Worm (Caenorhabditis elegans): ENCODE measurements around the gene rnp-4.

ce11 chrIII:4362332-4362731 lies 43.8 kb upstream of the rnp-4 start:
- TF ChIP-seq mep-1 (tag; optimal IDR thresholded peaks at IDR 0.05) (no peak), lsy-2 (tag; optimal IDR thresholded peaks at IDR 0.05) (no peak), lin-1 (GFP tag; IDR thresholded peaks at IDR 0.05) (0 out of 2 replicates have a peak, but pooled peaks have one; percentile 20), daf-12 (tag; optimal IDR thresholded peaks at IDR 0.05) (no peak), rbr-2 (tag; optimal IDR thresholded peaks at IDR 0.05) (peak; percentile 12), nhr-237 (tag; optimal IDR thresholded peaks at IDR 0.05) (no peak), ZK546.5 (tag; optimal IDR thresholded peaks at IDR 0.05) (no peak), F49E8.2 (tag; optimal IDR thresholded peaks at IDR 0.05; ENCODE audit: borderline replicate concordance) (no peak), unc-62 (GFP tag; optimal IDR thresholded peaks at IDR 0.05 in 1 of 2) (peak in 1 of 2 experiments; percentile 52), unc-62 (tag; optimal IDR thresholded peaks at IDR 0.05) (no peak), aha-1 (tag) (no peak), pha-4 (GFP tag; IDR thresholded peaks at IDR 0.05) (peak; percentile 46; the same call in 1 of the 2 replicates), pha-4 (tag; optimal IDR thresholded peaks at IDR 0.05) (no peak), fos-1 (tag; optimal IDR thresholded peaks at IDR 0.05) (no peak), nhr-28 (tag; optimal IDR thresholded peaks at IDR 0.05) (no peak)

Data from whole organism, L4 larva.